Fruit fly (Drosophila melanogaster): Measurements from ENCODE around the gene GlcAT-S.

dm6 chr2L:9662977-9663376 lies 46.7 kb downstream of the GlcAT-S start:
- no peak for TF ChIP-seq GATAd (GFP tag; optimal IDR thresholded peaks at IDR 0.05)
- TF ChIP-seq brk (GFP tag; optimal IDR thresholded peaks at IDR 0.05): no peak
- no peak for TF ChIP-seq Rel (GFP tag; optimal IDR thresholded peaks at IDR 0.05)
- no peak for TF ChIP-seq Rel (tag; optimal IDR thresholded peaks at IDR 0.05)
